Worm (Caenorhabditis elegans) whole organism, L4 larva: ENCODE data around the gene K05F1.13.

ENCODE experiments used
- F49E8.2 ChIP-seq: sonication (generic microtip); optimal IDR thresholded peaks from 2 replicates; lab custom pipeline; 2016; ENCODE audit warnings: missing compliant biosample characterization, mild to moderate bottlenecking, missing genetic modification characterization, borderline replicate concordance
- ama-1 ChIP-seq: fragments of 150-350 bp; optimal IDR thresholded peaks from 2 replicates; lab custom pipeline; 2014; ENCODE audit warnings: inconsistent platforms, mixed read lengths
- ceh-44 ChIP-seq: fragments of 200-800 bp; sonication (Bioruptor generic); IDR thresholded peaks from 2 replicates; pipeline ENCODE4 v1.3.6; 2022; ENCODE audit warnings: missing genetic modification reagents, missing genetic modification characterization, missing compliant biosample characterization
- ces-1 ChIP-seq: fragments of 150-350 bp; sonication (generic microtip); optimal IDR thresholded peaks from 4 replicates; lab custom pipeline; 2014; ENCODE audit warnings: missing biosample characterization, missing genetic modification reagents, missing genetic modification characterization
- fkh-10 ChIP-seq: fragments of 150-350 bp; optimal IDR thresholded peaks from 2 replicates; lab custom pipeline; 2014; ENCODE audit warnings: missing biosample characterization, missing genetic modification reagents, missing genetic modification characterization
- jun-1 ChIP-seq: fragments of 150-350 bp; optimal IDR thresholded peaks from 2 replicates; lab custom pipeline; 2014; ENCODE audit warnings: missing biosample characterization, missing genetic modification reagents, missing genetic modification characterization
- madf-5 ChIP-seq, 2 experiments: fragments of 200-800 bp; sonication (Bioruptor generic); IDR thresholded peaks; 2 replicates each; pipeline ENCODE4 v1.3.6; 2022; ENCODE audit warnings: missing compliant biosample characterization in 2 of 2, missing genetic modification characterization in 2 of 2
- pha-4 ChIP-seq, 2 experiments: fragments of 150-350 bp in 1 of 2; fragments of 200-800 bp in 1 of 2; sonication (Bioruptor generic) in 1 of 2; IDR thresholded peaks in 1 of 2; optimal IDR thresholded peaks in 1 of 2; 2 replicates each; pipeline versions ENCODE4 v1.3.6 to Lab custom; 2014 to 2022; ENCODE audit warnings: missing genetic modification characterization in 2 of 2, missing genetic modification reagents in 2 of 2, missing biosample characterization in 1 of 2, missing compliant biosample characterization in 1 of 2
- skn-1 ChIP-seq: fragments of 150-350 bp; optimal IDR thresholded peaks from 2 replicates; lab custom pipeline; 2014; ENCODE audit warnings: missing biosample characterization, missing genetic modification characterization
- unc-39 ChIP-seq: sonication (generic microtip); optimal IDR thresholded peaks from 2 replicates; lab custom pipeline; 2017; ENCODE audit warnings: missing biosample characterization, missing genetic modification characterization
- ztf-11 ChIP-seq: fragments of 150-350 bp; optimal IDR thresholded peaks from 2 replicates; lab custom pipeline; 2014; ENCODE audit warnings: missing biosample characterization, missing genetic modification characterization

DNA sequence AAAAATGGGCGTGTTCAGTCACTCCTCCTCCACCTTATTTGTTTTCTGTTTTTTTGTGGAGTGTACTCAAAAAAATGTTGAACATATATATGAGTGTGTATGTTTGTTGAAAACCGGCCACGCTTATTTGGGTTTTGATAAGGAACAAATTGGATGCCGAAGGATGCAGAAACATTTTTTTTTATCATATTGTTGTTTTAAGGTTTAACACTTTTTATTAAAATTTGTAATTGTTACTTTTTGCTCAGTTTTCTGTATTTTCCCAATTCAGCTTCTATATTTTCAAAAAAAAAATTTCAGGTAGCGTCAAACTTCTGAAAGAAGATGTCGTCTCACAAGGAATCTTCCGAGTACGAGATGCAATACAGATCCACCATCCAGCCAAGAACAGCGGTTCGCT is 23.6 kb upstream of the K05F1.13 start, which contains the start of gene ifb-1:
- no peak for TF ChIP-seq ces-1 (GFP tag; lab: Kevin White, UChicago)
- no peak for TF ChIP-seq ceh-44 (GFP tag; lab: Robert Waterston, UW)
- TF ChIP-seq F49E8.2: no peak
- TF ChIP-seq madf-5 (GFP tag; IDR thresholded peaks at IDR 0.05; lab: Robert Waterston, UW): no peak
- TF ChIP-seq jun-1 (tag; lab: Kevin White, UChicago): no peak
- no peak for TF ChIP-seq pha-4 (GFP tag; IDR thresholded peaks at IDR 0.05; lab: Robert Waterston, UW)
- no peak for TF ChIP-seq pha-4 (tag; optimal IDR thresholded peaks at IDR 0.05; lab: Kevin White, UChicago)
- TF ChIP-seq ama-1 (lab: Kevin White, UChicago): no peak
- TF ChIP-seq skn-1 (tag; lab: Kevin White, UChicago): no peak
- TF ChIP-seq unc-39: no peak
- TF ChIP-seq fkh-10: no peak
- TF ChIP-seq ztf-11 (tag; lab: Kevin White, UChicago): no peak
